Fruit fly (Drosophila melanogaster) whole organism, embryonic: ENCODE results near the gene Sfp78E.

Experiments
- Awh ChIP-seq: fragments of 200-800 bp; sonication (Bioruptor generic); IDR thresholded peaks from 2 replicates; pipeline ENCODE4, ENCODE4 v1.3.6; 2022; ENCODE audit warnings: missing biosample characterization, missing genetic modification characterization
- Bgb ChIP-seq: fragments of 200-800 bp; sonication (Bioruptor generic); IDR thresholded peaks from 2 replicates; pipeline ENCODE4 v1.3.6; 2022; ENCODE audit warnings: missing biosample characterization, missing genetic modification characterization; ENCODE audit not compliant: partially characterized antibody
- Blimp-1 ChIP-seq: fragments of 200-800 bp; sonication (Bioruptor generic); optimal IDR thresholded peaks from 3 replicates; lab custom pipeline; 2018; ENCODE audit warnings: missing biosample characterization, missing genetic modification characterization, mild to moderate bottlenecking, moderate library complexity, missing genetic modification reagents
- CG10431 ChIP-seq: fragments of 200-800 bp; sonication (Bioruptor generic); optimal IDR thresholded peaks from 3 replicates; lab custom pipeline; 2018; ENCODE audit warnings: missing biosample characterization, mild to moderate bottlenecking, missing genetic modification characterization
- CG10565 ChIP-seq: fragments of 200-800 bp; sonication (Bioruptor generic); optimal IDR thresholded peaks from 3 replicates; lab custom pipeline; 2016; ENCODE audit warnings: missing biosample characterization, mild to moderate bottlenecking, missing genetic modification characterization
- CG11247 ChIP-seq: fragments of 200-800 bp; sonication (Bioruptor generic); IDR thresholded peaks from 2 replicates; pipeline ENCODE4 v1.3.6; 2022; ENCODE audit warnings: missing biosample characterization, missing genetic modification characterization
- CG11456 ChIP-seq: fragments of 200-800 bp; sonication (Bioruptor generic); IDR thresholded peaks from 3 replicates; pipeline ENCODE4 v1.3.6; 2022; ENCODE audit warnings: missing biosample characterization, missing genetic modification characterization
- CG12769 ChIP-seq: fragments of 200-800 bp; sonication (Bioruptor generic); optimal IDR thresholded peaks from 2 replicates; lab custom pipeline; 2019; ENCODE audit warnings: missing biosample characterization, mild to moderate bottlenecking, missing genetic modification characterization, moderate library complexity
- CG13287 ChIP-seq: fragments of 200-800 bp; sonication (Bioruptor generic); IDR thresholded peaks from 2 replicates; pipeline ENCODE4 v1.3.6; 2022; ENCODE audit warnings: missing biosample characterization, missing genetic modification characterization; ENCODE audit not compliant: partially characterized antibody
- CG13894 ChIP-seq: fragments of 200-800 bp; sonication (Bioruptor generic); optimal IDR thresholded peaks from 3 replicates; lab custom pipeline; 2018; ENCODE audit warnings: missing biosample characterization, mild to moderate bottlenecking, missing genetic modification characterization, moderate library complexity
- CG17328 ChIP-seq: fragments of 200-800 bp; sonication (Bioruptor generic); IDR thresholded peaks from 2 replicates; pipeline ENCODE4 v1.3.6; 2022; ENCODE audit warnings: missing biosample characterization, missing genetic modification characterization
- CG18011 ChIP-seq: fragments of 200-800 bp; sonication (Bioruptor generic); optimal IDR thresholded peaks from 2 replicates; lab custom pipeline; 2017; ENCODE audit warnings: missing biosample characterization, missing genetic modification characterization, mild to moderate bottlenecking, moderate library complexity, missing genotype
- CG32772 ChIP-seq: fragments of 200-800 bp; sonication (Bioruptor generic); IDR thresholded peaks from 2 replicates; pipeline ENCODE4 v1.3.6; 2022; ENCODE audit warnings: missing biosample characterization, missing genetic modification characterization
- CG6689 ChIP-seq: fragments of 200-800 bp; sonication (Bioruptor generic); IDR thresholded peaks from 2 replicates; pipeline ENCODE4 v1.3.6; 2022; ENCODE audit warnings: missing biosample characterization, missing genetic modification characterization
- CG6765 ChIP-seq: fragments of 200-800 bp; sonication (Bioruptor generic); optimal IDR thresholded peaks from 3 replicates; lab custom pipeline; 2017; ENCODE audit warnings: missing biosample characterization, mild to moderate bottlenecking, missing genetic modification characterization
- Deaf1 ChIP-seq: fragments of 200-800 bp; optimal IDR thresholded peaks from 3 replicates; lab custom pipeline; 2019; ENCODE audit warnings: missing biosample characterization, mild to moderate bottlenecking, missing genetic modification characterization, moderate library complexity
- Dp ChIP-seq: fragments of 200-800 bp; sonication (Bioruptor generic); optimal IDR thresholded peaks from 2 replicates; lab custom pipeline; 2018; ENCODE audit warnings: missing biosample characterization, mild to moderate bottlenecking, missing genetic modification characterization, moderate library complexity
- Dref ChIP-seq: fragments of 200-800 bp; sonication (Bioruptor generic); IDR thresholded peaks from 2 replicates; pipeline ENCODE4 v1.3.6; 2022; ENCODE audit warnings: missing biosample characterization, missing genetic modification characterization
- H15 ChIP-seq: fragments of 200-800 bp; sonication (Bioruptor generic); IDR thresholded peaks from 3 replicates; pipeline ENCODE4 v1.3.6; 2022; ENCODE audit warnings: missing biosample characterization, missing genetic modification characterization
- Hand ChIP-seq: fragments of 200-800 bp; sonication (Bioruptor generic); optimal IDR thresholded peaks from 2 replicates; lab custom pipeline; 2017; ENCODE audit warnings: mild to moderate bottlenecking, missing biosample characterization, missing genetic modification reagents, missing genetic modification characterization
- Nf-YC ChIP-seq: fragments of 200-800 bp; optimal IDR thresholded peaks from 3 replicates; lab custom pipeline; 2019; ENCODE audit warnings: missing biosample characterization, mild to moderate bottlenecking, missing genetic modification characterization, moderate library complexity
- Trl ChIP-seq, 3 experiments: fragments of >200 bp in 2 of 3; fragments of 200-800 bp in 1 of 3; sonication (Bioruptor generic) in 1 of 3; optimal IDR thresholded peaks; 2 replicates in 1 of 3; 3 replicates in 2 of 3; lab custom pipeline; 2016 to 2017; ENCODE audit warnings: missing biosample characterization in 1 of 3, missing genetic modification characterization in 1 of 3
- abd-A ChIP-seq: fragments of 200-800 bp; sonication (Bioruptor generic); optimal IDR thresholded peaks from 3 replicates; lab custom pipeline; 2019; ENCODE audit warnings: missing biosample characterization, mild to moderate bottlenecking, missing genetic modification characterization, moderate library complexity
- amos ChIP-seq: fragments of 200-800 bp; sonication (Bioruptor generic); IDR thresholded peaks from 2 replicates; pipeline ENCODE4 v1.3.6; 2022; ENCODE audit warnings: missing biosample characterization, missing genetic modification characterization; ENCODE audit not compliant: partially characterized antibody
- bbx ChIP-seq: fragments of 200-800 bp; sonication (Bioruptor generic); IDR thresholded peaks from 2 replicates; pipeline ENCODE4 v1.3.6; 2022; ENCODE audit warnings: missing biosample characterization, missing genetic modification characterization; ENCODE audit not compliant: partially characterized antibody
- bigmax ChIP-seq: fragments of 200-800 bp; sonication (Bioruptor generic); optimal IDR thresholded peaks from 2 replicates; lab custom pipeline; 2018; ENCODE audit warnings: missing biosample characterization, mild to moderate bottlenecking, missing genetic modification characterization
- cg ChIP-seq: fragments of 200-800 bp; sonication (Bioruptor generic); optimal IDR thresholded peaks from 3 replicates; lab custom pipeline; 2019; ENCODE audit warnings: missing biosample characterization, mild to moderate bottlenecking, missing genetic modification characterization, moderate library complexity
- chinmo ChIP-seq: fragments of 200-800 bp; sonication (Bioruptor generic); IDR thresholded peaks from 4 replicates; pipeline ENCODE4 v1.3.6; 2022; ENCODE audit warnings: missing biosample characterization, missing genetic modification characterization; ENCODE audit not compliant: partially characterized antibody
- grau ChIP-seq: fragments of 200-800 bp; optimal IDR thresholded peaks from 3 replicates; lab custom pipeline; 2019; ENCODE audit warnings: missing biosample characterization, mild to moderate bottlenecking, missing genetic modification characterization, moderate library complexity
- hkb ChIP-seq, 2 experiments: fragments of 200-800 bp in 1 of 2; fragments of >200 bp in 1 of 2; sonication (Bioruptor generic) in 1 of 2; IDR thresholded peaks in 1 of 2; optimal IDR thresholded peaks in 1 of 2; 2 replicates each; pipeline versions ENCODE4 v1.3.6 to Lab custom; 2017 to 2022; ENCODE audit warnings: missing biosample characterization in 1 of 2, missing genetic modification characterization in 1 of 2
- kah ChIP-seq: fragments of 200-800 bp; sonication (Bioruptor generic); optimal IDR thresholded peaks from 2 replicates; lab custom pipeline; 2018; ENCODE audit warnings: missing biosample characterization, mild to moderate bottlenecking, missing genetic modification characterization
- kni ChIP-seq: fragments of 200-800 bp; sonication (Bioruptor generic); optimal IDR thresholded peaks from 3 replicates; lab custom pipeline; 2017; ENCODE audit warnings: mild to moderate bottlenecking, missing biosample characterization, missing genetic modification reagents, missing genetic modification characterization
- pb ChIP-seq: fragments of 200-800 bp; sonication (Bioruptor generic); optimal IDR thresholded peaks from 3 replicates; lab custom pipeline; 2016; ENCODE audit warnings: missing biosample characterization, missing genetic modification characterization
- sd ChIP-seq: fragments of 200-800 bp; sonication (Bioruptor generic); optimal IDR thresholded peaks from 3 replicates; lab custom pipeline; 2018; ENCODE audit warnings: missing biosample characterization, mild to moderate bottlenecking, missing genetic modification characterization, moderate library complexity
- sens ChIP-seq: fragments of 200-800 bp; sonication (Bioruptor generic); peaks from one replicate; lab custom pipeline; 2016; ENCODE audit warnings: missing biosample characterization, missing genetic modification characterization
- sug ChIP-seq: fragments of 200-800 bp; optimal IDR thresholded peaks from 2 replicates; lab custom pipeline; 2019; ENCODE audit warnings: missing biosample characterization, mild to moderate bottlenecking, missing genetic modification characterization, moderate library complexity
- toy ChIP-seq: fragments of 200-800 bp; sonication (Bioruptor generic); IDR thresholded peaks from 2 replicates; pipeline ENCODE4 v1.3.6; 2022; ENCODE audit warnings: missing biosample characterization, missing genetic modification characterization
- twi ChIP-seq: fragments of 200-800 bp; optimal IDR thresholded peaks from 2 replicates; lab custom pipeline; 2019; ENCODE audit warnings: missing biosample characterization, mild to moderate bottlenecking, missing genetic modification characterization, moderate library complexity
- yki ChIP-seq: fragments of >200 bp; optimal IDR thresholded peaks from 3 replicates; lab custom pipeline; 2018
- z ChIP-seq: fragments of 200-800 bp; sonication (Bioruptor generic); IDR thresholded peaks from 3 replicates; pipeline ENCODE4 v1.3.6; 2022; ENCODE audit warnings: missing biosample characterization, missing genetic modification characterization

The Sfp78E gene

dm6 chr3L:21652124-21652523 is 31.7 kb downstream of the Sfp78E start (continued):
- no peak for TF ChIP-seq Nf-YC (tag; lab: Kevin White, UChicago)
- TF ChIP-seq, all 482 proteins: peak for 8

- TF ChIP-seq bigmax (GFP tag; lab: Kevin White, UChicago): no peak
- no peak for TF ChIP-seq CG18011
- no peak for TF ChIP-seq twi (tag; lab: Kevin White, UChicago)
- no peak for TF ChIP-seq CG32772 (GFP tag; lab: Robert Waterston, UW)
- no peak for TF ChIP-seq kah (GFP tag; lab: Kevin White, UChicago)
- no peak for TF ChIP-seq chinmo (GFP tag; lab: Robert Waterston, UW)
- TF ChIP-seq Awh (GFP tag; lab: Robert Waterston, UW): peak; percentile 49
- TF ChIP-seq CG6689 (GFP tag; lab: Robert Waterston, UW): no peak
Observed at dm6 chr3L:21651412-21651811, 32.4 kb downstream of the Sfp78E start.

dm6 chr3L:21647853-21648252 is 36.0 kb downstream of the Sfp78E start:
- TF ChIP-seq sug: no peak
- peak; percentile 83 for TF ChIP-seq Blimp-1
- TF ChIP-seq Awh (GFP tag; lab: Robert Waterston, UW): peak; percentile 62

dm6 chr3L:21645878-21646277 is 38.0 kb downstream of the Sfp78E start:
- TF ChIP-seq grau (tag; lab: Kevin White, UChicago) (no peak), chinmo (GFP tag; lab: Robert Waterston, UW) (0 out of 4 replicates have a peak, but pooled peaks have one; percentile 39), sd (tag; lab: Kevin White, UChicago) (peak; percentile 60), abd-A (tag; lab: Kevin White, UChicago) (peak; percentile 59), CG11456 (no peak), CG12769 (tag; lab: Kevin White, UChicago) (peak; percentile 32), cg (GFP tag; lab: Kevin White, UChicago) (peak; percentile 9)

dm6 chr3L:21644607-21645006 is 39.2 kb downstream of the Sfp78E start, which contains the start of gene CG43980:
CG43980 (plus strand) TSS chr3L:21644958.
- TF ChIP-seq Deaf1: peak; percentile 79
- TF ChIP-seq CG17328 (GFP tag; lab: Robert Waterston, UW): no peak
- TF ChIP-seq pb (GFP tag; lab: Kevin White, UChicago): no peak
- peak; percentile 17; the same call in 1 of the 2 replicates for TF ChIP-seq CG13287
- TF ChIP-seq CG13894 (tag; lab: Kevin White, UChicago): peak; percentile 11
- TF ChIP-seq hkb (optimal IDR thresholded peaks at IDR 0.05; lab: Kevin White, UChicago): no peak
- TF ChIP-seq hkb (GFP tag; IDR thresholded peaks at IDR 0.05; lab: Robert Waterston, UW): 0 out of 2 replicates have a peak, but pooled peaks have one; percentile 33
- TF ChIP-seq CG11247 (GFP tag; lab: Robert Waterston, UW): peak; percentile 59; the same call in 1 of the 2 replicates
- no peak for TF ChIP-seq Dp
- TF ChIP-seq CG6765: no peak
- TF ChIP-seq z (GFP tag; lab: Robert Waterston, UW): peak; percentile 94
- peak; percentile 72; the same call in 2 of the 4 replicates for TF ChIP-seq chinmo (GFP tag; lab: Robert Waterston, UW)
- TF ChIP-seq sd (tag; lab: Kevin White, UChicago): peak; percentile 5
- TF ChIP-seq H15 (GFP tag; lab: Robert Waterston, UW): no peak
- peak; percentile 5 for TF ChIP-seq yki (lab: Kevin White, UChicago)
- peak; percentile 40 for TF ChIP-seq sens
- TF ChIP-seq amos (GFP tag; lab: Robert Waterston, UW): peak; percentile 18; the same call in 1 of the 2 replicates
- no peak for TF ChIP-seq toy
- peak; percentile 21 for TF ChIP-seq abd-A (tag; lab: Kevin White, UChicago)
- 0 out of 2 replicates have a peak, but pooled peaks have one; percentile 24 for TF ChIP-seq bbx
- TF ChIP-seq Bgb (GFP tag; lab: Robert Waterston, UW): peak; percentile 27; the same call in 1 of the 2 replicates
- TF ChIP-seq CG12769 (tag; lab: Kevin White, UChicago): peak; percentile 34
- peak; percentile 58 to 62 for TF ChIP-seq Trl (optimal IDR thresholded peaks at IDR 0.05; lab: Kevin White, UChicago)
- no peak for TF ChIP-seq Trl (GFP tag; optimal IDR thresholded peaks at IDR 0.05; lab: Kevin White, UChicago)
- TF ChIP-seq kni (GFP tag; lab: Kevin White, UChicago): peak; percentile 5
- peak; percentile 18 for TF ChIP-seq CG10431
- no peak for TF ChIP-seq Hand
- TF ChIP-seq Dref (GFP tag; lab: Robert Waterston, UW): no peak
- no peak for TF ChIP-seq CG10565 (GFP tag; lab: Kevin White, UChicago)
